Worm (Caenorhabditis elegans): ENCODE data around the gene srab-18.

The srab-18 gene

ce11 chrV:9911165-9911564 is 39.9 kb upstream of the srab-18 start:
- TF ChIP-seq elt-1 (tag; optimal IDR thresholded peaks at IDR 0.05), result peak; percentile 57
- TF ChIP-seq fkh-2 (tag; optimal IDR thresholded peaks at IDR 0.05), result no peak
- no peak for TF ChIP-seq zag-1 (tag; optimal IDR thresholded peaks at IDR 0.05)
- no peak for TF ChIP-seq egl-5 (tag; optimal IDR thresholded peaks at IDR 0.05)

ce11 chrV:9909624-9910023 is 38.4 kb upstream of the srab-18 start:
- TF ChIP-seq tbx-2 (tag; optimal IDR thresholded peaks at IDR 0.05) (no peak), pha-4 (tag; optimal IDR thresholded peaks at IDR 0.05) (no peak)

ce11 chrV:9907205-9907604 is 36.0 kb upstream of the srab-18 start:
- no peak for TF ChIP-seq lin-15B (tag; optimal IDR thresholded peaks at IDR 0.05)
- TF ChIP-seq R02D3.7 (tag; optimal IDR thresholded peaks at IDR 0.05), result no peak
- no peak for TF ChIP-seq nhr-43 (tag; optimal IDR thresholded peaks at IDR 0.05; ENCODE audit: poor library complexity, severe bottlenecking)
- TF ChIP-seq snpc-4 (tag; optimal IDR thresholded peaks at IDR 0.05), result no peak
- TF ChIP-seq ceh-82 (tag; optimal IDR thresholded peaks at IDR 0.05), result no peak
- no peak for TF ChIP-seq egl-5 (tag; optimal IDR thresholded peaks at IDR 0.05)
- TF ChIP-seq ceh-16 (tag; optimal IDR thresholded peaks at IDR 0.05), result no peak
- no peak for TF ChIP-seq elt-1 (tag; optimal IDR thresholded peaks at IDR 0.05)
- TF ChIP-seq ztf-4 (tag; optimal IDR thresholded peaks at IDR 0.05), result no peak
- no peak for TF ChIP-seq elt-2 (tag; optimal IDR thresholded peaks at IDR 0.05)
- TF ChIP-seq daf-12 (tag; optimal IDR thresholded peaks at IDR 0.05), result no peak
- TF ChIP-seq lin-39 (tag; optimal IDR thresholded peaks at IDR 0.05), result no peak
- TF ChIP-seq lsy-12 (tag; optimal IDR thresholded peaks at IDR 0.05), result no peak
- no peak for TF ChIP-seq skn-1 (tag; optimal IDR thresholded peaks at IDR 0.05)
- TF ChIP-seq nhr-28 (tag; optimal IDR thresholded peaks at IDR 0.05), result no peak
- TF ChIP-seq eor-1 (tag; optimal IDR thresholded peaks at IDR 0.05), result no peak

- TF ChIP-seq ceh-28 (tag; optimal IDR thresholded peaks at IDR 0.05) (no peak), nhr-237 (tag; optimal IDR thresholded peaks at IDR 0.05) (no peak), lin-39 (tag; optimal IDR thresholded peaks at IDR 0.05) (no peak), pqm-1 (tag; optimal IDR thresholded peaks at IDR 0.05) (no peak), pha-4 (tag; optimal IDR thresholded peaks at IDR 0.05) (no peak), ceh-82 (tag; optimal IDR thresholded peaks at IDR 0.05) (no peak), daf-12 (tag; optimal IDR thresholded peaks at IDR 0.05) (no peak), R02D3.7 (tag; optimal IDR thresholded peaks at IDR 0.05) (no peak), snpc-4 (tag; optimal IDR thresholded peaks at IDR 0.05) (no peak), sea-2 (GFP tag; optimal IDR thresholded peaks at IDR 0.05) (no peak), aly-2 (tag; optimal IDR thresholded peaks at IDR 0.05) (no peak)
Measured at ce11 chrV:9906115-9906514, 34.9 kb upstream of the srab-18 start, which contains the start of gene fipr-11. fipr-11 (minus strand) TSS chrV:9906215.

- TF ChIP-seq pqm-1 (tag; optimal IDR thresholded peaks at IDR 0.05) (no peak), ceh-28 (tag; optimal IDR thresholded peaks at IDR 0.05) (no peak)
Measured at ce11 chrV:9901119-9901518, 29.9 kb upstream of the srab-18 start.

- TF ChIP-seq ceh-16 (tag; optimal IDR thresholded peaks at IDR 0.05), result no peak
- no peak for TF ChIP-seq sea-2 (GFP tag; optimal IDR thresholded peaks at IDR 0.05)
- no peak for TF ChIP-seq daf-12 (tag; optimal IDR thresholded peaks at IDR 0.05)
- TF ChIP-seq ceh-28 (tag; optimal IDR thresholded peaks at IDR 0.05), result no peak
- no peak for TF ChIP-seq unc-39 (tag; optimal IDR thresholded peaks at IDR 0.05)
- TF ChIP-seq lin-15B (tag; optimal IDR thresholded peaks at IDR 0.05), result no peak
- TF ChIP-seq mml-1 (tag; optimal IDR thresholded peaks at IDR 0.05), result no peak
- no peak for TF ChIP-seq elt-2 (tag; optimal IDR thresholded peaks at IDR 0.05)
- TF ChIP-seq eor-1 (tag; optimal IDR thresholded peaks at IDR 0.05), result no peak
- TF ChIP-seq nhr-11 (tag; optimal IDR thresholded peaks at IDR 0.05), result no peak
- TF ChIP-seq fkh-10 (GFP tag; optimal IDR thresholded peaks at IDR 0.05), result no peak
- TF ChIP-seq nhr-28 (tag; optimal IDR thresholded peaks at IDR 0.05), result no peak
Measured at ce11 chrV:9899278-9899677, 28.0 kb upstream of the srab-18 start, which contains the start of gene egl-47. egl-47 (plus strand) TSS chrV:9899578.

- TF ChIP-seq ceh-28 (tag; optimal IDR thresholded peaks at IDR 0.05) (peak; percentile 14), pqm-1 (tag; optimal IDR thresholded peaks at IDR 0.05) (peak; percentile 66), ztf-11 (tag; optimal IDR thresholded peaks at IDR 0.05) (no peak), nhr-28 (tag; optimal IDR thresholded peaks at IDR 0.05) (no peak), fkh-2 (tag; optimal IDR thresholded peaks at IDR 0.05) (no peak), nhr-77 (tag; optimal IDR thresholded peaks at IDR 0.05) (no peak), daf-12 (tag; optimal IDR thresholded peaks at IDR 0.05) (no peak), nhr-76 (tag; optimal IDR thresholded peaks at IDR 0.05) (no peak), hmg-11 (tag; optimal IDR thresholded peaks at IDR 0.05) (no peak), ZK546.5 (tag; optimal IDR thresholded peaks at IDR 0.05) (no peak), jun-1 (tag; optimal IDR thresholded peaks at IDR 0.05) (peak; percentile 1), aly-2 (tag; optimal IDR thresholded peaks at IDR 0.05) (no peak), nhr-25 (tag; optimal IDR thresholded peaks at IDR 0.05) (no peak), lsy-12 (tag; optimal IDR thresholded peaks at IDR 0.05) (no peak), sea-2 (GFP tag; optimal IDR thresholded peaks at IDR 0.05) (no peak), nfya-1 (tag; optimal IDR thresholded peaks at IDR 0.05; ENCODE audit: insufficient read depth) (no peak), nhr-12 (tag; optimal IDR thresholded peaks at IDR 0.05) (no peak), nhr-237 (tag; optimal IDR thresholded peaks at IDR 0.05) (no peak), unc-62 (GFP tag; optimal IDR thresholded peaks at IDR 0.05) (no peak), snpc-4 (tag; optimal IDR thresholded peaks at IDR 0.05) (no peak), R02D3.7 (tag; optimal IDR thresholded peaks at IDR 0.05) (no peak), skn-1 (tag; optimal IDR thresholded peaks at IDR 0.05) (peak; percentile 47), ztf-4 (tag; optimal IDR thresholded peaks at IDR 0.05) (no peak)
Measured at ce11 chrV:9889629-9890028, 18.4 kb upstream of the srab-18 start, which contains the start of gene fshr-1. fshr-1 (plus strand) TSS chrV:9889837.
